Fruit fly (Drosophila melanogaster) S2 (cell line): ENCODE results near the gene CG17404.

ENCODE experiments used
- CG8478 ChIP-seq: fragments of >200 bp; optimal IDR thresholded peaks from 2 replicates; lab custom pipeline; 2018
- CTCF ChIP-seq, 2 experiments: fragments of >200 bp; optimal IDR thresholded peaks; 2 replicates each; lab custom pipeline; 2018

DNA sequence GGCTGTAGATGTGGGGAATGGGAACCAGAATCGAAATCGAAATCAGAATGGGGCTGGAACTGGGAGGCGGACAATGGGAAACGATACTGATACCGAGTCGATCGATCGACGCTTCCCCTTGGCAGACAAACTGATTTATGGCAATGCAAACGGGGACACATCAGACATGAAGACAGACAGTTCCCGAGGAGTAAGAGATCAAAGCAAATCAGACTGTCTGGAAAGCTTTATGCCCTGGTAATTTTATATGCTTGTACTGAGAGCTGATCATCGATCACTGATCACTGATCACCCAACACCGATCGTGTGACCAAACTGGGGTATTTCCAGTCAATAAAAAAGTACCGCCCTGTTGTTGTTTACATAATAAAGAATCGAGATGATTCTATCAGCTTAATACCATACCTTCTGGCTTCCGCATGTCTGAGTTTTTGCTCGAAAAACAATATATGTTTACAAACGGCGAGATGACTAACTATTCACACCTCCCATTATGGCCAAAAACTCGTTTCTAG is 45.1 kb upstream of the CG17404 start:
- no peak for TF ChIP-seq CG8478 (lab: Kevin White, UChicago)
- no peak for TF ChIP-seq CTCF (optimal IDR thresholded peaks at IDR 0.05; lab: Kevin White, UChicago)
